Fruit fly (Drosophila melanogaster) whole organism, pupa: ENCODE measurements around the gene Smg5.

Experiments
- CG10348 ChIP-seq: fragments of 200-800 bp; sonication (Bioruptor generic); IDR thresholded peaks from 2 replicates; pipeline ENCODE4 v1.3.6; 2022; ENCODE audit warnings: missing biosample characterization, missing genetic modification characterization
- CG12605 ChIP-seq: fragments of 200-800 bp; sonication (Bioruptor generic); IDR thresholded peaks from 2 replicates; pipeline ENCODE4 v1.3.6; 2022; ENCODE audit warnings: missing biosample characterization, missing genetic modification characterization
- CG15710 ChIP-seq: fragments of 200-800 bp; sonication (Bioruptor generic); optimal IDR thresholded peaks from 2 replicates; lab custom pipeline; 2018; ENCODE audit warnings: missing biosample characterization, mild to moderate bottlenecking, missing genetic modification characterization, moderate library complexity
- CG32121 ChIP-seq: fragments of 200-800 bp; sonication (Bioruptor generic); IDR thresholded peaks from 2 replicates; pipeline ENCODE4 v1.3.6; 2022; ENCODE audit warnings: missing biosample characterization, missing genetic modification characterization
- CG8301 ChIP-seq: fragments of 200-800 bp; sonication (Bioruptor generic); optimal IDR thresholded peaks from 2 replicates; lab custom pipeline; 2018; ENCODE audit warnings: missing biosample characterization, mild to moderate bottlenecking, missing genetic modification characterization
- D1 ChIP-seq: fragments of 200-800 bp; sonication (Bioruptor generic); optimal IDR thresholded peaks from 2 replicates; lab custom pipeline; 2018; ENCODE audit warnings: missing biosample characterization, mild to moderate bottlenecking, missing genetic modification characterization, moderate library complexity

dm6 chr2L:13884678-13885303 lies 19.7 kb downstream of the Smg5 start:
- TF ChIP-seq D1 (tag; lab: Kevin White, UChicago) (no peak), CG32121 (GFP tag; lab: Robert Waterston, UW) (no peak), CG8301 (peak; percentile 34), CG15710 (tag; lab: Kevin White, UChicago) (peak; percentile 20), CG10348 (GFP tag; lab: Robert Waterston, UW) (no peak), CG12605 (no peak)
